Worm (Caenorhabditis elegans) whole organism, young adult: ENCODE results near the gene crh-2.

Source experiments
- C06A6.2 ChIP-seq: fragments of 200-800 bp; sonication (Bioruptor generic); conservative IDR thresholded peaks from 2 replicates; pipeline ENCODE4 v1.3.6; 2022; ENCODE audit warnings: missing genetic modification characterization, missing compliant biosample characterization
- F10E7.11 ChIP-seq: sonication (generic microtip); optimal IDR thresholded peaks from 2 replicates; lab custom pipeline; 2017; ENCODE audit warnings: mild to moderate bottlenecking, missing genetic modification characterization, moderate library complexity, missing compliant biosample characterization
- F33H1.4 ChIP-seq: fragments of 200-800 bp; sonication (Bioruptor generic); IDR thresholded peaks from 2 replicates; pipeline ENCODE4 v1.3.6; 2022; ENCODE audit warnings: missing genetic modification reagents, missing genetic modification characterization, missing compliant biosample characterization
- F52B5.7 ChIP-seq: sonication (generic microtip); optimal IDR thresholded peaks from 2 replicates; lab custom pipeline; 2016; ENCODE audit warnings: mild to moderate bottlenecking, missing genetic modification characterization, missing compliant biosample characterization
- F57C9.4 ChIP-seq: sonication (generic microtip); optimal IDR thresholded peaks from 2 replicates; lab custom pipeline; 2017; ENCODE audit warnings: mild to moderate bottlenecking, missing genetic modification characterization, missing compliant biosample characterization
- T07F8.4 ChIP-seq: sonication (generic microtip); optimal IDR thresholded peaks from 2 replicates; lab custom pipeline; 2016; ENCODE audit warnings: mild to moderate bottlenecking, missing genetic modification characterization, moderate library complexity, missing compliant biosample characterization
- T26A5.8 ChIP-seq: sonication (generic microtip); optimal IDR thresholded peaks from 2 replicates; lab custom pipeline; 2016; ENCODE audit warnings: missing genetic modification characterization, missing compliant biosample characterization
- Y67H2A.10 ChIP-seq: fragments of 200-800 bp; sonication (Bioruptor generic); conservative IDR thresholded peaks from 2 replicates; pipeline ENCODE4 v1.3.6; 2022; ENCODE audit warnings: missing genetic modification reagents, missing genetic modification characterization, missing compliant biosample characterization
- ZK185.1 ChIP-seq: sonication (generic microtip); optimal IDR thresholded peaks from 2 replicates; lab custom pipeline; 2016; ENCODE audit warnings: mild to moderate bottlenecking, missing genetic modification characterization, missing compliant biosample characterization; ENCODE audit not compliant: poor library complexity, severe bottlenecking
- ama-1 ChIP-seq, 3 experiments: fragments of 150-350 bp in 1 of 3; sonication (generic microtip) in 2 of 3; optimal IDR thresholded peaks; 2 replicates each; lab custom pipeline; 2014 to 2018; ENCODE audit warnings: missing biosample characterization in 2 of 3, missing genetic modification characterization in 2 of 3, missing genetic modification reagents in 2 of 3
- aptf-2 ChIP-seq: fragments of 200-800 bp; sonication (Bioruptor generic); conservative IDR thresholded peaks from 2 replicates; pipeline ENCODE4 v1.3.6; 2022; ENCODE audit warnings: missing genetic modification reagents, missing genetic modification characterization, missing compliant biosample characterization
- atf-7 ChIP-seq: sonication (generic microtip); optimal IDR thresholded peaks from 2 replicates; lab custom pipeline; 2017; ENCODE audit warnings: mild to moderate bottlenecking, missing genetic modification characterization, missing compliant biosample characterization
- attf-3 ChIP-seq: fragments of 200-800 bp; sonication (Bioruptor generic); conservative IDR thresholded peaks from 2 replicates; pipeline ENCODE4 v1.3.6; 2022; ENCODE audit warnings: missing genetic modification reagents, missing genetic modification characterization, missing compliant biosample characterization
- cebp-2 ChIP-seq: fragments of 200-800 bp; sonication (Bioruptor generic); IDR thresholded peaks from 2 replicates; pipeline ENCODE4 v1.3.6; 2022; ENCODE audit warnings: missing genetic modification characterization, missing compliant biosample characterization
- ceh-100 ChIP-seq: fragments of 200-800 bp; sonication (Bioruptor generic); IDR thresholded peaks from 2 replicates; pipeline ENCODE4 v1.3.6; 2022; ENCODE audit warnings: missing genetic modification reagents, missing genetic modification characterization, missing compliant biosample characterization
- ceh-40 ChIP-seq: fragments of 200-800 bp; sonication (Bioruptor generic); IDR thresholded peaks from 2 replicates; pipeline ENCODE4 v1.3.6; 2022; ENCODE audit warnings: missing genetic modification characterization, missing compliant biosample characterization
- ceh-58 ChIP-seq: fragments of 200-800 bp; sonication (Bioruptor generic); IDR thresholded peaks from 2 replicates; pipeline ENCODE4 v1.3.6; 2022; ENCODE audit warnings: missing genetic modification characterization, missing compliant biosample characterization
- ceh-79 ChIP-seq: sonication (generic microtip); optimal IDR thresholded peaks from 2 replicates; lab custom pipeline; 2017; ENCODE audit warnings: mild to moderate bottlenecking, missing genetic modification characterization, missing compliant biosample characterization
- ceh-91 ChIP-seq: fragments of 200-800 bp; sonication (Bioruptor generic); IDR thresholded peaks from 2 replicates; pipeline ENCODE4 v1.3.6; 2022; ENCODE audit warnings: missing genetic modification reagents, missing genetic modification characterization, missing compliant biosample characterization
- die-1 ChIP-seq: sonication (generic microtip); optimal IDR thresholded peaks from 2 replicates; lab custom pipeline; 2016; ENCODE audit warnings: missing genotype, mild to moderate bottlenecking, missing genetic modification characterization, missing compliant biosample characterization
- ets-4 ChIP-seq: fragments of 200-800 bp; sonication (Bioruptor generic); optimal IDR thresholded peaks from 2 replicates; lab custom pipeline; 2018; ENCODE audit warnings: mild to moderate bottlenecking, missing genetic modification characterization, missing compliant biosample characterization
- hlh-26 ChIP-seq: fragments of 200-800 bp; sonication (Bioruptor generic); conservative IDR thresholded peaks from 2 replicates; pipeline ENCODE4 v1.3.6; 2022; ENCODE audit warnings: missing genetic modification reagents, missing genetic modification characterization, missing compliant biosample characterization
- hmg-1.2 ChIP-seq: fragments of 200-800 bp; sonication (Bioruptor generic); IDR thresholded peaks from 2 replicates; pipeline ENCODE4 v1.3.6; 2022; ENCODE audit warnings: missing genetic modification reagents, missing genetic modification characterization, missing compliant biosample characterization
- hmg-20 ChIP-seq: fragments of 200-800 bp; sonication (Bioruptor generic); IDR thresholded peaks from 2 replicates; pipeline ENCODE4 v1.3.6; 2022; ENCODE audit warnings: missing genetic modification reagents, missing genetic modification characterization, missing compliant biosample characterization
- hrde-1 ChIP-seq: sonication (generic microtip); optimal IDR thresholded peaks from 2 replicates; lab custom pipeline; 2016; ENCODE audit warnings: missing genetic modification characterization, mild to moderate bottlenecking, missing compliant biosample characterization, moderate library complexity, missing genotype, missing genetic modification reagents, borderline replicate concordance
- hsf-1 ChIP-seq: fragments of 200-800 bp; sonication (Bioruptor generic); IDR thresholded peaks from 2 replicates; pipeline ENCODE4 v1.3.6; 2022; ENCODE audit warnings: missing genetic modification reagents, missing genetic modification characterization, missing compliant biosample characterization
- let-607 ChIP-seq, 2 experiments: fragments of 200-800 bp in 1 of 2; sonication (Bioruptor generic) in 1 of 2; sonication (generic microtip) in 1 of 2; optimal IDR thresholded peaks; 2 replicates each; lab custom pipeline; 2016 to 2018; ENCODE audit warnings: mild to moderate bottlenecking in 2 of 2, missing compliant biosample characterization in 2 of 2, missing genetic modification characterization in 2 of 2, moderate library complexity in 2 of 2, missing genotype in 1 of 2
- lin-40 ChIP-seq: sonication (generic microtip); optimal IDR thresholded peaks from 2 replicates; lab custom pipeline; 2016; ENCODE audit warnings: missing genetic modification characterization, mild to moderate bottlenecking, missing compliant biosample characterization, missing genotype, missing genetic modification reagents
- lin-54 ChIP-seq: fragments of 200-800 bp; sonication (Bioruptor generic); optimal IDR thresholded peaks from 2 replicates; lab custom pipeline; 2018; ENCODE audit warnings: mild to moderate bottlenecking, missing genetic modification characterization, missing compliant biosample characterization
- madf-3 ChIP-seq: fragments of 200-800 bp; sonication (Bioruptor generic); IDR thresholded peaks from 2 replicates; pipeline ENCODE4 v1.3.6; 2022; ENCODE audit warnings: missing genetic modification reagents, missing genetic modification characterization, missing compliant biosample characterization
- mcd-1 ChIP-seq: fragments of 200-800 bp; sonication (Bioruptor generic); IDR thresholded peaks from 2 replicates; pipeline ENCODE4 v1.3.6; 2022; ENCODE audit warnings: missing genetic modification reagents, missing genetic modification characterization, missing compliant biosample characterization
- mxl-1 ChIP-seq: sonication (generic microtip); optimal IDR thresholded peaks from 2 replicates; lab custom pipeline; 2016; ENCODE audit warnings: missing genetic modification characterization, missing compliant biosample characterization
- nfya-1 ChIP-seq: sonication (generic microtip); optimal IDR thresholded peaks from 2 replicates; lab custom pipeline; 2017; ENCODE audit warnings: antibody characterized with exemption, missing compliant biosample characterization, missing genetic modification characterization, borderline replicate concordance; ENCODE audit not compliant: insufficient read depth
- nhr-120 ChIP-seq: fragments of 200-800 bp; sonication (Bioruptor generic); IDR thresholded peaks from 2 replicates; pipeline ENCODE4 v1.3.6; 2022; ENCODE audit warnings: missing genetic modification characterization, missing compliant biosample characterization
- nhr-179 ChIP-seq: sonication (generic microtip); optimal IDR thresholded peaks from 2 replicates; lab custom pipeline; 2016; ENCODE audit warnings: mild to moderate bottlenecking, missing genetic modification characterization, missing compliant biosample characterization
- nhr-27 ChIP-seq: fragments of 200-800 bp; sonication (Bioruptor generic); optimal IDR thresholded peaks from 2 replicates; lab custom pipeline; 2018; ENCODE audit warnings: mild to moderate bottlenecking, missing genetic modification characterization, moderate library complexity, missing compliant biosample characterization
- nhr-80 ChIP-seq: sonication (generic microtip); optimal IDR thresholded peaks from 2 replicates; lab custom pipeline; 2016; ENCODE audit warnings: missing genetic modification characterization, missing compliant biosample characterization
- nhr-90 ChIP-seq: sonication (generic microtip); optimal IDR thresholded peaks from 2 replicates; lab custom pipeline; 2016; ENCODE audit warnings: missing genotype, mild to moderate bottlenecking, missing genetic modification characterization, missing compliant biosample characterization
- rcor-1 ChIP-seq: fragments of 200-800 bp; sonication (Bioruptor generic); IDR thresholded peaks from 2 replicates; pipeline ENCODE4 v1.3.6; 2022; ENCODE audit warnings: missing genetic modification reagents, missing genetic modification characterization, missing compliant biosample characterization
- rec-8 ChIP-seq, 2 experiments: sonication (generic microtip); optimal IDR thresholded peaks; 2 replicates each; lab custom pipeline; 2016; ENCODE audit warnings: mild to moderate bottlenecking in 2 of 2, missing genetic modification characterization in 2 of 2, missing genetic modification reagents in 2 of 2, missing genotype in 2 of 2, missing biosample characterization in 1 of 2, missing compliant biosample characterization in 1 of 2, moderate library complexity in 1 of 2
- repo-1 ChIP-seq: sonication (generic microtip); optimal IDR thresholded peaks from 2 replicates; lab custom pipeline; 2017; ENCODE audit warnings: mild to moderate bottlenecking, missing genetic modification characterization, missing compliant biosample characterization
- sdz-38 ChIP-seq: sonication (generic microtip); optimal IDR thresholded peaks from 2 replicates; lab custom pipeline; 2016; ENCODE audit warnings: missing genotype, missing genetic modification characterization, missing compliant biosample characterization
- sea-2 ChIP-seq: fragments of 200-800 bp; sonication (Bioruptor generic); IDR thresholded peaks from 2 replicates; pipeline ENCODE4 v1.3.6; 2022; ENCODE audit warnings: missing genetic modification characterization, missing compliant biosample characterization
- somi-1 ChIP-seq: fragments of 200-800 bp; sonication (Bioruptor generic); optimal IDR thresholded peaks from 2 replicates; lab custom pipeline; 2018; ENCODE audit warnings: mild to moderate bottlenecking, missing genetic modification characterization, missing compliant biosample characterization
- sptf-2 ChIP-seq: fragments of 200-800 bp; sonication (Bioruptor generic); optimal IDR thresholded peaks from 2 replicates; lab custom pipeline; 2018; ENCODE audit warnings: mild to moderate bottlenecking, missing genetic modification characterization, missing compliant biosample characterization
- ztf-18 ChIP-seq: sonication (generic microtip); optimal IDR thresholded peaks from 2 replicates; lab custom pipeline; 2016; ENCODE audit warnings: missing genotype, mild to moderate bottlenecking, missing genetic modification characterization, missing compliant biosample characterization
- ztf-6 ChIP-seq: fragments of 200-800 bp; sonication (Bioruptor generic); IDR thresholded peaks from 2 replicates; pipeline ENCODE4 v1.3.6; 2022; ENCODE audit warnings: missing genetic modification reagents, missing genetic modification characterization, missing compliant biosample characterization

The crh-2 gene

DNA sequence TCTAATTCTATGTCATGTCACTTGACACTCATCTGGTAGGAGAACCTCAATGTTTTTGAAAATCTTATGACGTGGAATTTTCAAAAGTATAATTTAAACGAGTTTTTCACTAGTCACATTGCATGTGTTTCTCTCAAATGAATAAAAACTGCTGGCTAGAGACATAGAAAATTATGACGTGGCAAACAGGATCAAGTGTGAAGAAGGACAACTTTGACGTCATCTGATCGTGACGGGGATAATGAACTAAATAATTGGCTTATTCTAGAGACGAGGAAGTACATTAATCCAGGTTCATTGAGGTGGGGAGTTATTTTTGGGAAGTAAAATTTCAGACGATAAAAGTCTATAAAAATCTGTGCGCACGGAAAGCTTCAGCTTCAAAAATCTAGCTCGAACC is 4.2 kb downstream of the crh-2 start:
- TF ChIP-seq F57C9.4 (no peak), repo-1 (tag; lab: Kevin White, UChicago) (no peak), ceh-91 (GFP tag; lab: Robert Waterston, UW) (no peak), hmg-1.2 (GFP tag; lab: Robert Waterston, UW) (no peak)

ce11 chrII:5182451-5182850 is 4.9 kb downstream of the crh-2 start:
- no peak for TF ChIP-seq hlh-26 (GFP tag; lab: Robert Waterston, UW)
- no peak for TF ChIP-seq T26A5.8
- TF ChIP-seq hmg-20 (GFP tag; lab: Robert Waterston, UW), result no peak
- no peak for TF ChIP-seq mxl-1 (tag; lab: Kevin White, UChicago)
- TF ChIP-seq aptf-2, result no peak
- no peak for TF ChIP-seq F52B5.7 (tag; lab: Kevin White, UChicago)
- no peak for TF ChIP-seq Y67H2A.10 (GFP tag; lab: Robert Waterston, UW)
- TF ChIP-seq hrde-1 (tag; lab: Kevin White, UChicago), result no peak
- TF ChIP-seq rcor-1 (GFP tag; lab: Robert Waterston, UW), result peak; percentile 42; the same call in 1 of the 2 replicates
- TF ChIP-seq ZK185.1, result peak; percentile 75
- TF ChIP-seq atf-7 (tag; lab: Kevin White, UChicago), result peak; percentile 84
- peak; percentile 72 for TF ChIP-seq lin-40 (tag; lab: Kevin White, UChicago)
- no peak for TF ChIP-seq ceh-40
- TF ChIP-seq nhr-120 (GFP tag; lab: Robert Waterston, UW), result no peak
- no peak for TF ChIP-seq ceh-58 (GFP tag; lab: Robert Waterston, UW)
- no peak for TF ChIP-seq attf-3 (GFP tag; lab: Robert Waterston, UW)
- no peak for TF ChIP-seq rec-8 (tag; optimal IDR thresholded peaks at IDR 0.05; lab: Kevin White, UChicago)
- TF ChIP-seq nhr-27, result no peak
- peak; percentile 17 for TF ChIP-seq ztf-18 (tag; lab: Kevin White, UChicago)
- TF ChIP-seq F33H1.4 (GFP tag; lab: Robert Waterston, UW), result no peak
- no peak for TF ChIP-seq hsf-1 (GFP tag; lab: Robert Waterston, UW)
- TF ChIP-seq somi-1 (GFP tag; lab: Kevin White, UChicago), result peak; percentile 55
- peak; percentile 60 for TF ChIP-seq nhr-90
- TF ChIP-seq ceh-91 (GFP tag; lab: Robert Waterston, UW), result no peak
- no peak for TF ChIP-seq madf-3 (GFP tag; lab: Robert Waterston, UW)
- no peak for TF ChIP-seq cebp-2
- TF ChIP-seq die-1 (tag; lab: Kevin White, UChicago), result no peak
- peak; percentile 20 for TF ChIP-seq lin-54
- no peak for TF ChIP-seq T07F8.4 (tag; lab: Kevin White, UChicago)
- TF ChIP-seq ceh-100 (GFP tag; lab: Robert Waterston, UW), result no peak
- no peak for TF ChIP-seq ztf-6 (GFP tag; lab: Robert Waterston, UW)
- peak; percentile 74; the same call in 1 of the 2 replicates for TF ChIP-seq hmg-1.2 (GFP tag; lab: Robert Waterston, UW)
- no peak for TF ChIP-seq nfya-1 (tag; lab: Kevin White, UChicago)
- peak; percentile 93 to 94 for TF ChIP-seq let-607 (tag; optimal IDR thresholded peaks at IDR 0.05; lab: Kevin White, UChicago)
- peak; percentile 59; the same call in 1 of the 2 replicates for TF ChIP-seq C06A6.2 (GFP tag; lab: Robert Waterston, UW)
- TF ChIP-seq nhr-80, result peak; percentile 92
- TF ChIP-seq ama-1 (optimal IDR thresholded peaks at IDR 0.05; lab: Kevin White, UChicago), result no peak
- no peak for TF ChIP-seq ama-1 (GFP tag; optimal IDR thresholded peaks at IDR 0.05; lab: Kevin White, UChicago)
- peak; percentile 50 for TF ChIP-seq mcd-1
- TF ChIP-seq sptf-2, result no peak
- TF ChIP-seq ets-4 (GFP tag; lab: Kevin White, UChicago), result no peak
- no peak for TF ChIP-seq ceh-79 (tag; lab: Kevin White, UChicago)
- no peak for TF ChIP-seq sea-2 (GFP tag; lab: Robert Waterston, UW)
- no peak for TF ChIP-seq F10E7.11 (tag; lab: Kevin White, UChicago)
- TF ChIP-seq sdz-38, result no peak
- no peak for TF ChIP-seq nhr-179
